Worm (Caenorhabditis elegans) whole organism, L2 larva: ENCODE results near the gene C18H7.1.

Experiments used
- C34F6.9 ChIP-seq: fragments of 150-350 bp; optimal IDR thresholded peaks from 2 replicates; lab custom pipeline; 2014; ENCODE audit warnings: missing biosample characterization, missing genetic modification characterization
- F13H6.1 ChIP-seq: sonication (generic microtip); optimal IDR thresholded peaks from 2 replicates; lab custom pipeline; 2016; ENCODE audit warnings: missing genetic modification characterization, missing compliant biosample characterization
- R02D3.7 ChIP-seq: fragments of 150-350 bp; optimal IDR thresholded peaks from 2 replicates; lab custom pipeline; 2014; ENCODE audit warnings: missing biosample characterization, missing genetic modification characterization
- Y55F3AM.14 ChIP-seq: fragments of 200-800 bp; sonication (Bioruptor generic); optimal IDR thresholded peaks from 2 replicates; lab custom pipeline; 2018; ENCODE audit warnings: mild to moderate bottlenecking, missing genetic modification characterization, missing compliant biosample characterization
- ZK546.5 ChIP-seq: sonication (generic microtip); optimal IDR thresholded peaks from 2 replicates; lab custom pipeline; 2017; ENCODE audit warnings: missing biosample characterization, missing genetic modification characterization
- aly-2 ChIP-seq: fragments of 150-350 bp; optimal IDR thresholded peaks from 2 replicates; lab custom pipeline; 2014; ENCODE audit warnings: missing biosample characterization, missing genetic modification characterization
- ama-1 ChIP-seq: fragments of 150-350 bp; optimal IDR thresholded peaks from 2 replicates; lab custom pipeline; 2018; ENCODE audit warnings: inconsistent platforms
- blmp-1 ChIP-seq: sonication (generic microtip); optimal IDR thresholded peaks from 2 replicates; lab custom pipeline; 2017; ENCODE audit warnings: missing genetic modification characterization, mild to moderate bottlenecking, missing compliant biosample characterization, antibody characterized with exemption, moderate library complexity; ENCODE audit not compliant: insufficient read depth
- ceh-16 ChIP-seq: fragments of 150-350 bp; optimal IDR thresholded peaks from 2 replicates; lab custom pipeline; 2014; ENCODE audit warnings: missing biosample characterization, missing genetic modification characterization
- ceh-82 ChIP-seq: fragments of 150-350 bp; optimal IDR thresholded peaks from 2 replicates; lab custom pipeline; 2014; ENCODE audit warnings: missing biosample characterization, missing genetic modification characterization
- crh-2 ChIP-seq: sonication (generic microtip); optimal IDR thresholded peaks from 2 replicates; lab custom pipeline; 2017; ENCODE audit warnings: missing biosample characterization, missing genetic modification characterization
- dmd-4 ChIP-seq: sonication (generic microtip); optimal IDR thresholded peaks from 2 replicates; lab custom pipeline; 2017; ENCODE audit warnings: missing biosample characterization, missing genetic modification characterization
- egl-27 ChIP-seq: sonication (generic microtip); optimal IDR thresholded peaks from 3 replicates; lab custom pipeline; 2017; ENCODE audit warnings: missing biosample characterization, missing genetic modification reagents, missing genetic modification characterization
- elt-1 ChIP-seq: fragments of 150-350 bp; optimal IDR thresholded peaks from 2 replicates; lab custom pipeline; 2014; ENCODE audit warnings: missing biosample characterization, missing genetic modification characterization
- elt-3 ChIP-seq: sonication (generic microtip); optimal IDR thresholded peaks from 2 replicates; lab custom pipeline; 2017; ENCODE audit warnings: missing biosample characterization, missing genetic modification characterization
- fos-1 ChIP-seq: fragments of 150-350 bp; optimal IDR thresholded peaks from 2 replicates; lab custom pipeline; 2014; ENCODE audit warnings: missing biosample characterization, missing genetic modification characterization
- gmeb-1 ChIP-seq: fragments of 150-350 bp; optimal IDR thresholded peaks from 2 replicates; lab custom pipeline; 2014; ENCODE audit warnings: missing biosample characterization, missing genetic modification characterization
- lin-13 ChIP-seq: fragments of 150-350 bp; optimal IDR thresholded peaks from 2 replicates; lab custom pipeline; 2014; ENCODE audit warnings: missing biosample characterization, missing genetic modification reagents, missing genetic modification characterization
- lin-39 ChIP-seq: fragments of 150-350 bp; optimal IDR thresholded peaks from 2 replicates; lab custom pipeline; 2014; ENCODE audit warnings: missing biosample characterization, missing genetic modification reagents, missing genetic modification characterization
- lsy-2 ChIP-seq, 2 experiments: fragments of 150-350 bp in 1 of 2; sonication (generic microtip) in 1 of 2; optimal IDR thresholded peaks; 2 replicates each; lab custom pipeline; 2014 to 2017; ENCODE audit warnings: missing biosample characterization in 2 of 2, missing genetic modification characterization in 2 of 2
- mab-5 ChIP-seq: fragments of 150-350 bp; optimal IDR thresholded peaks from 2 replicates; lab custom pipeline; 2014; ENCODE audit warnings: missing biosample characterization, missing genetic modification characterization
- mbf-1 ChIP-seq: sonication (generic microtip); optimal IDR thresholded peaks from 2 replicates; lab custom pipeline; 2017; ENCODE audit warnings: missing biosample characterization, missing genetic modification characterization
- mdl-1 ChIP-seq, 2 experiments: fragments of 150-350 bp in 1 of 2; sonication (generic microtip) in 1 of 2; optimal IDR thresholded peaks; 2 replicates each; lab custom pipeline; 2017; ENCODE audit warnings: missing biosample characterization in 2 of 2, missing genetic modification characterization in 2 of 2
- nhr-10 ChIP-seq: sonication (generic microtip); optimal IDR thresholded peaks from 2 replicates; lab custom pipeline; 2017; ENCODE audit warnings: missing biosample characterization, missing genetic modification characterization
- nhr-11 ChIP-seq: fragments of 150-350 bp; optimal IDR thresholded peaks from 2 replicates; lab custom pipeline; 2014; ENCODE audit warnings: missing biosample characterization, missing genetic modification characterization
- nhr-12 ChIP-seq: fragments of 150-350 bp; optimal IDR thresholded peaks from 2 replicates; lab custom pipeline; 2014; ENCODE audit warnings: missing biosample characterization, missing genetic modification characterization
- nhr-129 ChIP-seq: fragments of 150-350 bp; optimal IDR thresholded peaks from 2 replicates; lab custom pipeline; 2014; ENCODE audit warnings: missing biosample characterization, missing genetic modification characterization
- nhr-21 ChIP-seq: fragments of 150-350 bp; optimal IDR thresholded peaks from 2 replicates; lab custom pipeline; 2014; ENCODE audit warnings: missing biosample characterization, missing genetic modification characterization
- nhr-23 ChIP-seq: fragments of 150-350 bp; optimal IDR thresholded peaks from 2 replicates; lab custom pipeline; 2014; ENCODE audit warnings: missing biosample characterization, missing genetic modification reagents, missing genetic modification characterization
- nhr-237 ChIP-seq: fragments of 150-350 bp; optimal IDR thresholded peaks from 2 replicates; lab custom pipeline; 2014; ENCODE audit warnings: missing biosample characterization, missing genetic modification characterization
- nhr-25 ChIP-seq: fragments of 150-350 bp; sonication (generic microtip); optimal IDR thresholded peaks from 3 replicates; lab custom pipeline; 2014; ENCODE audit warnings: missing biosample characterization, missing genetic modification characterization
- nhr-6 ChIP-seq: fragments of 150-350 bp; optimal IDR thresholded peaks from 2 replicates; lab custom pipeline; 2014; ENCODE audit warnings: missing biosample characterization, missing genetic modification characterization
- nhr-77 ChIP-seq: fragments of 150-350 bp; optimal IDR thresholded peaks from 2 replicates; lab custom pipeline; 2014; ENCODE audit warnings: missing biosample characterization, missing genetic modification characterization
- peb-1 ChIP-seq: fragments of 150-350 bp; optimal IDR thresholded peaks from 2 replicates; lab custom pipeline; 2014; ENCODE audit warnings: missing biosample characterization, missing genetic modification characterization
- sem-4 ChIP-seq: fragments of 150-350 bp; optimal IDR thresholded peaks from 2 replicates; lab custom pipeline; 2014; ENCODE audit warnings: missing biosample characterization, missing genetic modification reagents, missing genetic modification characterization
- sma-3 ChIP-seq: sonication (generic microtip); optimal IDR thresholded peaks from 2 replicates; lab custom pipeline; 2016; ENCODE audit warnings: missing genetic modification reagents, missing genetic modification characterization, missing compliant biosample characterization
- sma-9 ChIP-seq, 2 experiments: fragments of 150-350 bp in 1 of 2; sonication (generic microtip) in 1 of 2; optimal IDR thresholded peaks; 2 replicates each; lab custom pipeline; 2014 to 2016; ENCODE audit warnings: missing genetic modification characterization in 2 of 2, mild to moderate bottlenecking in 1 of 2, missing biosample characterization in 1 of 2, missing compliant biosample characterization in 1 of 2, missing genetic modification reagents in 1 of 2, moderate library complexity in 1 of 2
- snpc-4 ChIP-seq: fragments of 150-350 bp; optimal IDR thresholded peaks from 2 replicates; lab custom pipeline; 2014; ENCODE audit warnings: missing biosample characterization, missing genetic modification characterization
- unc-62 ChIP-seq: fragments of 150-350 bp; optimal IDR thresholded peaks from 2 replicates; lab custom pipeline; 2014; ENCODE audit warnings: missing biosample characterization, missing genetic modification reagents, missing genetic modification characterization
- zag-1 ChIP-seq: fragments of 150-350 bp; optimal IDR thresholded peaks from 2 replicates; lab custom pipeline; 2014; ENCODE audit warnings: missing biosample characterization, missing genetic modification characterization
- ztf-1 ChIP-seq: fragments of 200-800 bp; sonication (Bioruptor generic); conservative IDR thresholded peaks from 2 replicates; pipeline ENCODE4 v1.3.6; 2022; ENCODE audit warnings: missing genetic modification characterization, missing compliant biosample characterization
- ztf-4 ChIP-seq: fragments of 150-350 bp; optimal IDR thresholded peaks from 2 replicates; lab custom pipeline; 2014; ENCODE audit warnings: missing biosample characterization, missing genetic modification characterization

The C18H7.1 gene

ce11 chrIV:606055-606454 lies 9.3 kb upstream of the C18H7.1 start, which contains the start of gene inx-18:
inx-18 (plus strand) TSS chrIV:606355.
- TF ChIP-seq ztf-1 (GFP tag; lab: Robert Waterston, UW): no peak
- no peak for TF ChIP-seq sma-3
- TF ChIP-seq ceh-16 (tag; lab: Kevin White, UChicago): no peak
- TF ChIP-seq nhr-25 (tag; lab: Kevin White, UChicago): no peak
- no peak for TF ChIP-seq nhr-23
- no peak for TF ChIP-seq gmeb-1 (tag; lab: Kevin White, UChicago)
- no peak for TF ChIP-seq ceh-82 (tag; lab: Kevin White, UChicago)
- no peak for TF ChIP-seq ztf-4 (tag; lab: Kevin White, UChicago)

DNA sequence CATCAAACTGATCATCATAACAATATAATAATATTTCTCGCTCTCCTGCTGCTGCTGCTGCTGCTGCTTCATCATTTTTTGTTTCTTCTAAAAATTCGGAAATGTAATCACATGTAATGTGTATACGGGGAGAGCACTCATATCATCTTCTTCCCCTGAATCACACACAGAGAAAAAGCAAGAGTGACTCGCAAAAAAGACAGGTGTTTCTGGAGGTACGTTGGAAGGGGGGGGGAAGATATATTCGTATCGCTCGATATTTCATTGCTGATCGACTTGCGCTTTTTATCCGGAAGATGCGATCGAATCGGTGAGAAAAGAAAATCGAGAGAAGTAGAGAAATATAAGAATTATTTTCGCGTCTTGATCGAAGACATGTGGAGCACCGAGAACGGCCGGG lies 7.7 kb upstream of the C18H7.1 start:
- TF ChIP-seq nhr-12 (tag; lab: Kevin White, UChicago) (no peak), nhr-21 (tag; lab: Kevin White, UChicago) (no peak), F13H6.1 (tag; lab: Kevin White, UChicago) (peak; percentile 24), nhr-129 (tag; lab: Kevin White, UChicago) (peak; percentile 47), blmp-1 (tag; lab: Kevin White, UChicago) (no peak)

ce11 chrIV:613155-613554 lies 2.2 kb upstream of the C18H7.1 start:
- TF ChIP-seq mdl-1 (tag; optimal IDR thresholded peaks at IDR 0.05; lab: Kevin White, UChicago) (no peak), mab-5 (tag; lab: Kevin White, UChicago) (no peak), ztf-4 (tag; lab: Kevin White, UChicago) (no peak), dmd-4 (tag; lab: Kevin White, UChicago) (no peak), lsy-2 (tag; optimal IDR thresholded peaks at IDR 0.05; lab: Kevin White, UChicago) (no peak), nhr-25 (tag; lab: Kevin White, UChicago) (no peak), lin-39 (tag; lab: Kevin White, UChicago) (no peak), nhr-6 (tag; lab: Kevin White, UChicago) (no peak), aly-2 (tag; lab: Kevin White, UChicago) (no peak), nhr-237 (tag; lab: Kevin White, UChicago) (no peak), nhr-77 (tag; lab: Kevin White, UChicago) (no peak), unc-62 (GFP tag; lab: Kevin White, UChicago) (no peak)

ce11 chrIV:619766-620165 lies 4.4 kb downstream of the C18H7.1 start:
- TF ChIP-seq ztf-1 (GFP tag; lab: Robert Waterston, UW): no peak
- no peak for TF ChIP-seq nhr-12 (tag; lab: Kevin White, UChicago)
- no peak for TF ChIP-seq elt-1
- no peak for TF ChIP-seq crh-2 (tag; lab: Kevin White, UChicago)
- no peak for TF ChIP-seq dmd-4 (tag; lab: Kevin White, UChicago)
- TF ChIP-seq aly-2 (tag; lab: Kevin White, UChicago): no peak
- TF ChIP-seq Y55F3AM.14 (GFP tag; lab: Kevin White, UChicago): no peak
- no peak for TF ChIP-seq ztf-4 (tag; lab: Kevin White, UChicago)
- TF ChIP-seq lsy-2 (tag; optimal IDR thresholded peaks at IDR 0.05; lab: Kevin White, UChicago): no peak
- TF ChIP-seq zag-1 (tag; lab: Kevin White, UChicago): no peak
- TF ChIP-seq sma-9 (GFP tag; optimal IDR thresholded peaks at IDR 0.05; lab: Kevin White, UChicago): no peak
- TF ChIP-seq sma-9 (tag; optimal IDR thresholded peaks at IDR 0.05; lab: Kevin White, UChicago): no peak
- TF ChIP-seq gmeb-1 (tag; lab: Kevin White, UChicago): no peak
- no peak for TF ChIP-seq peb-1 (tag; lab: Kevin White, UChicago)
- TF ChIP-seq, all 48 proteins: peak for 0

ce11 chrIV:620324-620723 lies 5.0 kb downstream of the C18H7.1 start:
- TF ChIP-seq gmeb-1 (tag; lab: Kevin White, UChicago) (peak; percentile 61), nhr-12 (tag; lab: Kevin White, UChicago) (no peak), ama-1 (lab: Kevin White, UChicago) (no peak), nhr-237 (tag; lab: Kevin White, UChicago) (no peak), aly-2 (tag; lab: Kevin White, UChicago) (no peak), nhr-129 (tag; lab: Kevin White, UChicago) (peak; percentile 68), sem-4 (tag; lab: Kevin White, UChicago) (no peak), mdl-1 (tag; optimal IDR thresholded peaks at IDR 0.05; lab: Kevin White, UChicago) (no peak), nhr-21 (tag; lab: Kevin White, UChicago) (peak; percentile 47), R02D3.7 (no peak), zag-1 (tag; lab: Kevin White, UChicago) (no peak), ceh-82 (tag; lab: Kevin White, UChicago) (no peak), elt-3 (tag; lab: Kevin White, UChicago) (no peak), C34F6.9 (peak; percentile 40), nhr-6 (tag; lab: Kevin White, UChicago) (no peak), lin-39 (tag; lab: Kevin White, UChicago) (no peak), nhr-23 (no peak), egl-27 (no peak), mbf-1 (tag; lab: Kevin White, UChicago) (no peak), nhr-11 (no peak), sma-3 (peak; percentile 37), fos-1 (tag; lab: Kevin White, UChicago) (peak; percentile 49), lin-13 (GFP tag; lab: Kevin White, UChicago) (peak; percentile 55), ZK546.5 (tag; lab: Kevin White, UChicago) (no peak), nhr-77 (tag; lab: Kevin White, UChicago) (peak; percentile 25), nhr-10 (tag; lab: Kevin White, UChicago) (no peak), F13H6.1 (tag; lab: Kevin White, UChicago) (no peak), snpc-4 (tag; lab: Kevin White, UChicago) (peak; percentile 3)
